Worm (Caenorhabditis elegans) whole organism, L1 larva: Measurements from ENCODE around the gene C33F10.11.

Experiments
- C16A3.4 ChIP-seq: fragments of 150-350 bp; optimal IDR thresholded peaks from 2 replicates; lab custom pipeline; 2014; ENCODE audit warnings: missing biosample characterization, missing genetic modification characterization
- C34B4.2 ChIP-seq: sonication (generic microtip); optimal IDR thresholded peaks from 2 replicates; lab custom pipeline; 2017; ENCODE audit warnings: mild to moderate bottlenecking, missing genetic modification characterization, missing compliant biosample characterization
- alr-1 ChIP-seq: fragments of 200-800 bp; sonication (Bioruptor generic); optimal IDR thresholded peaks from 2 replicates; lab custom pipeline; 2018; ENCODE audit warnings: borderline replicate concordance, mild to moderate bottlenecking, missing genetic modification characterization, missing compliant biosample characterization
- ama-1 ChIP-seq: fragments of 150-350 bp; optimal IDR thresholded peaks from 2 replicates; lab custom pipeline; 2014
- ceh-63 ChIP-seq: fragments of 200-800 bp; sonication (Bioruptor generic); optimal IDR thresholded peaks from 2 replicates; lab custom pipeline; 2018; ENCODE audit warnings: mild to moderate bottlenecking, missing genetic modification characterization, missing compliant biosample characterization
- ceh-8 ChIP-seq: fragments of 200-800 bp; sonication (Bioruptor generic); optimal IDR thresholded peaks from 2 replicates; lab custom pipeline; 2018; ENCODE audit warnings: mild to moderate bottlenecking, missing genetic modification characterization, moderate library complexity, missing compliant biosample characterization
- ces-1 ChIP-seq: fragments of 150-350 bp; optimal IDR thresholded peaks from 2 replicates; lab custom pipeline; 2014; ENCODE audit warnings: missing biosample characterization, missing genetic modification reagents, missing genetic modification characterization
- dpl-1 ChIP-seq, 3 experiments: fragments of 150-350 bp in 2 of 3; sonication (generic microtip) in 1 of 3; optimal IDR thresholded peaks; 2 replicates each; lab custom pipeline; 2014 to 2017; ENCODE audit warnings: missing biosample characterization in 3 of 3, missing genetic modification characterization in 3 of 3, missing genetic modification reagents in 3 of 3
- dsc-1 ChIP-seq: sonication (generic microtip); optimal IDR thresholded peaks from 2 replicates; lab custom pipeline; 2016; ENCODE audit warnings: mild to moderate bottlenecking, missing genetic modification characterization, missing compliant biosample characterization
- efl-1 ChIP-seq, 4 experiments: fragments of 150-350 bp; optimal IDR thresholded peaks in 3 of 4; peaks in 1 of 4; 1 replicate in 1 of 4; 2 replicates in 3 of 4; lab custom pipeline; 2014; ENCODE audit warnings: missing biosample characterization in 2 of 4, missing genetic modification characterization in 2 of 4, missing genetic modification reagents in 2 of 4
- egl-13 ChIP-seq: sonication (generic microtip); optimal IDR thresholded peaks from 2 replicates; lab custom pipeline; 2016; ENCODE audit warnings: missing genotype, missing genetic modification reagents, missing genetic modification characterization, missing compliant biosample characterization
- hpl-2 ChIP-seq: fragments of 150-350 bp; optimal IDR thresholded peaks from 2 replicates; lab custom pipeline; 2014; ENCODE audit warnings: missing biosample characterization, missing genetic modification reagents, missing genetic modification characterization
- lsy-2 ChIP-seq, 2 experiments: fragments of 150-350 bp; optimal IDR thresholded peaks; 2 replicates each; lab custom pipeline; 2014; ENCODE audit warnings: missing biosample characterization in 2 of 2, missing genetic modification characterization in 2 of 2
- nhr-19 ChIP-seq: fragments of 200-800 bp; sonication (Bioruptor generic); conservative IDR thresholded peaks from 2 replicates; pipeline ENCODE4 v1.3.6; 2022; ENCODE audit warnings: missing genetic modification characterization, missing compliant biosample characterization
- nhr-237 ChIP-seq: fragments of 150-350 bp; optimal IDR thresholded peaks from 2 replicates; lab custom pipeline; 2014; ENCODE audit warnings: missing biosample characterization, missing genetic modification characterization
- nhr-71 ChIP-seq: sonication (generic microtip); optimal IDR thresholded peaks from 2 replicates; lab custom pipeline; 2016; ENCODE audit warnings: mild to moderate bottlenecking, missing genetic modification characterization, moderate library complexity, missing compliant biosample characterization
- nhr-84 ChIP-seq: sonication (generic microtip); optimal IDR thresholded peaks from 2 replicates; lab custom pipeline; 2017; ENCODE audit warnings: missing biosample characterization, missing genetic modification characterization
- rnt-1 ChIP-seq: sonication (generic microtip); optimal IDR thresholded peaks from 2 replicates; lab custom pipeline; 2016; ENCODE audit warnings: mild to moderate bottlenecking, missing genetic modification characterization, moderate library complexity, missing compliant biosample characterization
- unc-30 ChIP-seq: sonication (generic microtip); optimal IDR thresholded peaks from 2 replicates; lab custom pipeline; 2017; ENCODE audit warnings: missing biosample characterization, missing genetic modification characterization

The C33F10.11 gene

ce11 chrII:4790687-4791086, 44.0 kb downstream of the C33F10.11 start:
- TF ChIP-seq dpl-1 (GFP tag; optimal IDR thresholded peaks at IDR 0.05; lab: Kevin White, UChicago) (peak in 1 of 3 experiments; percentile 11), efl-1 (optimal IDR thresholded peaks at IDR 0.05; lab: Kevin White, UChicago) (peak in 1 of 2 experiments; percentile 1), efl-1 (GFP tag; optimal IDR thresholded peaks at IDR 0.05 in 1 of 2; lab: Kevin White, UChicago) (no peak), lsy-2 (tag; optimal IDR thresholded peaks at IDR 0.05; lab: Kevin White, UChicago) (no peak), rnt-1 (tag; lab: Kevin White, UChicago) (peak; percentile 31), egl-13 (tag; lab: Kevin White, UChicago) (no peak), ceh-8 (GFP tag; lab: Kevin White, UChicago) (no peak)

ce11 chrII:4789835-4790343, 44.8 kb downstream of the C33F10.11 start, which contains the start of gene F26G1.15:
Gene F26G1.15, plus strand, starts transcription at chrII:4790293.
- TF ChIP-seq ces-1 (GFP tag; lab: Kevin White, UChicago) (no peak), efl-1 (optimal IDR thresholded peaks at IDR 0.05; lab: Kevin White, UChicago) (no peak), efl-1 (GFP tag; optimal IDR thresholded peaks at IDR 0.05 in 1 of 2; lab: Kevin White, UChicago) (peak in 1 of 2 experiments; percentile 53)

ce11 chrII:4786181-4786580, 48.5 kb downstream of the C33F10.11 start, which contains the start of gene msp-3:
Gene msp-3, minus strand, starts transcription at chrII:4786281.
- TF ChIP-seq unc-30 (no peak), efl-1 (optimal IDR thresholded peaks at IDR 0.05; lab: Kevin White, UChicago) (no peak), efl-1 (GFP tag; optimal IDR thresholded peaks at IDR 0.05 in 1 of 2; lab: Kevin White, UChicago) (no peak), nhr-71 (tag; lab: Kevin White, UChicago) (no peak)
- TF ChIP-seq, all 84 proteins: peak for 0

- TF ChIP-seq hpl-2 (GFP tag; lab: Kevin White, UChicago) = no peak
- TF ChIP-seq nhr-237 (tag; lab: Kevin White, UChicago) = no peak
- no peak for TF ChIP-seq C34B4.2
- TF ChIP-seq ama-1 (lab: Kevin White, UChicago) = no peak
- TF ChIP-seq nhr-84 = no peak
- no peak for TF ChIP-seq ces-1 (GFP tag; lab: Kevin White, UChicago)
- no peak for TF ChIP-seq ceh-63
- no peak for TF ChIP-seq alr-1 (tag; lab: Kevin White, UChicago)
- no peak for TF ChIP-seq egl-13 (tag; lab: Kevin White, UChicago)
- TF ChIP-seq dsc-1 (tag; lab: Kevin White, UChicago) = no peak
- no peak for TF ChIP-seq dpl-1 (GFP tag; optimal IDR thresholded peaks at IDR 0.05; lab: Kevin White, UChicago)
- no peak for TF ChIP-seq C16A3.4 (tag; lab: Kevin White, UChicago)
- no peak for TF ChIP-seq nhr-19 (GFP tag; lab: Robert Waterston, UW)
- no peak for TF ChIP-seq nhr-71 (tag; lab: Kevin White, UChicago)
Observed at ce11 chrII:4784436-4784835, 50.2 kb downstream of the C33F10.11 start, which contains the start of gene nep-12. Gene nep-12, minus strand, starts transcription at chrII:4784536.
